Worm (Caenorhabditis elegans): Measurements from ENCODE around the gene clk-1.

Gene clk-1

DNA sequence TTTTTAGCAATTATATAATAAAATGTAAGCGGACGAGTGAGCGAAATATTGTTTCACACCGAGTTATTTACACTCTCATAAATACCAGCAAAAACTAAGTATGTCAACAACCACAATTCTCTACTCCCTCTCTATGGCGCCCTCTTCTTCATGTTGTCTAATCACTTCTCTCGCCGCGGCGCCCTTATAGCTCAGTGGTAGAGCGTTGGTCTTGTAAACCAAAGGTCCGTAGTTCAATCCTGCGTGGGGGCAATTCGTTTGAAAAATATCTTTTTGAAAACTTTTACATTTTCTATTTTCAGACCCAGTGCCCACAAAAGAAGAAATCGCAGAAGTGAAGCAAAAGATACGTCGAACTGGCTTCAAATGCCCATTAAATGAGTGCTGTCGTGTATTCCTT, 28.0 kb downstream of the clk-1 start (continued):
- TF ChIP-seq lsy-2 (tag; optimal IDR thresholded peaks at IDR 0.05) (peak in 1 of 2 experiments; percentile 72), set-16 (GFP tag; IDR thresholded peaks at IDR 0.05) (no peak), lin-38 (GFP tag; IDR thresholded peaks at IDR 0.05) (peak; percentile 86), tra-1 (GFP tag; IDR thresholded peaks at IDR 0.05) (peak; percentile 83), egl-43 (GFP tag; IDR thresholded peaks at IDR 0.05) (peak; percentile 97), unc-62 (GFP tag; optimal IDR thresholded peaks at IDR 0.05 in 1 of 2) (no peak), unc-62 (tag; optimal IDR thresholded peaks at IDR 0.05) (no peak), nhr-77 (tag; optimal IDR thresholded peaks at IDR 0.05) (peak; percentile 0), Y48G9A.11 (GFP tag; IDR thresholded peaks at IDR 0.05) (peak; percentile 90), sdz-12 (GFP tag; optimal IDR thresholded peaks at IDR 0.05) (peak; percentile 92), lim-7 (GFP tag; IDR thresholded peaks at IDR 0.05) (peak; percentile 99), mep-1 (tag; optimal IDR thresholded peaks at IDR 0.05) (peak; percentile 61), ceh-82 (tag; optimal IDR thresholded peaks at IDR 0.05) (no peak), nhr-102 (tag; optimal IDR thresholded peaks at IDR 0.05) (peak; percentile 56), mdl-1 (tag; optimal IDR thresholded peaks at IDR 0.05) (no peak), hmg-1.1 (GFP tag; IDR thresholded peaks at IDR 0.05) (peak; percentile 92), F49E8.2 (tag; optimal IDR thresholded peaks at IDR 0.05; ENCODE audit: borderline replicate concordance) (peak; percentile 61), mxl-3 (GFP tag; optimal IDR thresholded peaks at IDR 0.05) (peak; percentile 75), pha-4 (GFP tag; IDR thresholded peaks at IDR 0.05) (peak; percentile 94), pha-4 (tag; optimal IDR thresholded peaks at IDR 0.05) (peak; percentile 38), rbr-2 (tag; optimal IDR thresholded peaks at IDR 0.05) (peak; percentile 69)

DNA sequence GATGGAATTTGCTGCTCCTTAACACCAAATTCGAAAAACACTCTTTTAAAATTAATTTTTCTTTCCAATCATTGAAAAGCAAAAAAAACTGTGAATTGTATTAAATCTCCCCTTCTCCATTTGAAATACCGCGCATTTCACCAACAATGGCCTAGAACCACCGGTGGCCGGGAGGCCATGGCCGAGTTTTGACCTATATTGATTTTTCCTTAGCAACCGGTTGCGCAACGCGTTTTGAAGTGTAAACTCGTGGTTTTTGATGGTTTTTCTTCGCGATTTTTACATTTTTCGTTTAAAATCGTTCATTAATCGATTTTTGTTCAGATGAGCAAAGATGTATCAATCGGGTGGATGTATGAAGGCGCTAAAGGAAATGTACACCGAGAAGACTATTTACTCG, 30.6 kb downstream of the clk-1 start, which contains the start of gene mog-3:
TSS of gene mog-3 (plus strand) at position 319 of the 400 bp plus-strand sequence.
- TF ChIP-seq lin-38 (GFP tag; IDR thresholded peaks at IDR 0.05) (peak; percentile 65), F44E2.7 (GFP tag; IDR thresholded peaks at IDR 0.05) (no peak), unc-130 (GFP tag; optimal IDR thresholded peaks at IDR 0.05) (peak; percentile 89), vab-7 (GFP tag; IDR thresholded peaks at IDR 0.05) (no peak), set-16 (GFP tag; IDR thresholded peaks at IDR 0.05) (no peak), cey-2 (tag; optimal IDR thresholded peaks at IDR 0.05; ENCODE audit: borderline replicate concordance, insufficient read depth) (no peak), nhr-11 (tag; optimal IDR thresholded peaks at IDR 0.05) (no peak), dmd-9 (GFP tag; IDR thresholded peaks at IDR 0.05) (0 out of 2 replicates have a peak, but pooled peaks have one; percentile 53), madf-9 (GFP tag; conservative IDR thresholded peaks at IDR 0.05) (peak; percentile 53; the same call in 1 of the 2 replicates), snpc-4 (tag; optimal IDR thresholded peaks at IDR 0.05) (no peak), mdt-29 (GFP tag; IDR thresholded peaks at IDR 0.05) (0 out of 2 replicates have a peak, but pooled peaks have one; percentile 12), dmd-6 (GFP tag; IDR thresholded peaks at IDR 0.05) (no peak), F49E8.2 (tag; optimal IDR thresholded peaks at IDR 0.05; ENCODE audit: borderline replicate concordance) (no peak), lin-39 (tag; optimal IDR thresholded peaks at IDR 0.05) (no peak), lim-7 (GFP tag; IDR thresholded peaks at IDR 0.05) (no peak), mep-1 (tag; optimal IDR thresholded peaks at IDR 0.05) (peak; percentile 41), zip-11 (GFP tag; IDR thresholded peaks at IDR 0.05) (no peak), rbr-2 (tag; optimal IDR thresholded peaks at IDR 0.05) (peak; percentile 10), ceh-62 (tag; optimal IDR thresholded peaks at IDR 0.05) (no peak), dmd-8 (GFP tag; IDR thresholded peaks at IDR 0.05) (no peak), attf-4 (tag; optimal IDR thresholded peaks at IDR 0.05) (no peak), mes-2 (tag; optimal IDR thresholded peaks at IDR 0.05; ENCODE audit: poor library complexity, severe bottlenecking) (peak; percentile 98), zip-2 (tag; optimal IDR thresholded peaks at IDR 0.05) (no peak), Y5F2A.4 (GFP tag; optimal IDR thresholded peaks at IDR 0.05) (no peak), zfp-3 (GFP tag; conservative IDR thresholded peaks at IDR 0.05) (no peak), lin-15B (tag; optimal IDR thresholded peaks at IDR 0.05) (no peak), nhr-10 (tag; optimal IDR thresholded peaks at IDR 0.05) (no peak), T26A8.4 (GFP tag; IDR thresholded peaks at IDR 0.05) (peak; percentile 23; the same call in 1 of the 2 replicates), nhr-6 (tag; optimal IDR thresholded peaks at IDR 0.05) (peak; percentile 37), ZK337.2 (GFP tag; IDR thresholded peaks at IDR 0.05) (peak; percentile 62; the same call in 1 of the 2 replicates), daf-12 (tag; optimal IDR thresholded peaks at IDR 0.05) (no peak), arid-1 (GFP tag; conservative IDR thresholded peaks at IDR 0.05) (no peak), dpl-1 (GFP tag; optimal IDR thresholded peaks at IDR 0.05) (peak; percentile 91), hif-1 (tag; optimal IDR thresholded peaks at IDR 0.05) (peak in 1 of 2 experiments; percentile 87), ceh-82 (tag; optimal IDR thresholded peaks at IDR 0.05) (no peak), spr-3 (GFP tag; optimal IDR thresholded peaks at IDR 0.05) (no peak)
